Worm (Caenorhabditis elegans) whole organism, late embryonic: ENCODE results near the gene F49F1.9.

ENCODE experiments used
- ceh-22 ChIP-seq: sonication (generic microtip); optimal IDR thresholded peaks from 2 replicates; lab custom pipeline; 2017; ENCODE audit warnings: missing biosample characterization, missing genetic modification characterization
- pqm-1 ChIP-seq: sonication (generic microtip); optimal IDR thresholded peaks from 2 replicates; lab custom pipeline; 2016; ENCODE audit warnings: missing genetic modification characterization, missing compliant biosample characterization

ce11 chrIV:4164392-4164791 lies 27.0 kb upstream of the F49F1.9 start, which contains the start of gene scrm-8:
- TF ChIP-seq ceh-22 (tag; lab: Kevin White, UChicago) (no peak), pqm-1 (no peak)
